Fruit fly (Drosophila melanogaster) whole organism, embryonic: ENCODE data around the gene hop.

Experiments used
- BEAF-32 ChIP-seq: fragments of 200-800 bp; sonication (Bioruptor generic); optimal IDR thresholded peaks from 3 replicates; lab custom pipeline; 2017; ENCODE audit warnings: missing biosample characterization, missing genetic modification characterization, mild to moderate bottlenecking, moderate library complexity, missing genetic modification reagents
- Bgb ChIP-seq: fragments of 200-800 bp; sonication (Bioruptor generic); IDR thresholded peaks from 2 replicates; pipeline ENCODE4 v1.3.6; 2022; ENCODE audit warnings: missing biosample characterization, missing genetic modification characterization; ENCODE audit not compliant: partially characterized antibody
- CG10147 ChIP-seq: fragments of 200-800 bp; sonication (Bioruptor generic); optimal IDR thresholded peaks from 2 replicates; lab custom pipeline; 2019; ENCODE audit warnings: missing biosample characterization, mild to moderate bottlenecking, missing genetic modification characterization, moderate library complexity
- CG10267 ChIP-seq: fragments of 200-800 bp; sonication (Bioruptor generic); optimal IDR thresholded peaks from 2 replicates; lab custom pipeline; 2018; ENCODE audit warnings: missing biosample characterization, mild to moderate bottlenecking, missing genetic modification characterization, moderate library complexity
- CG11560 ChIP-seq: fragments of 200-800 bp; sonication (Bioruptor generic); IDR thresholded peaks from 3 replicates; pipeline ENCODE4 v1.3.6; 2022; ENCODE audit warnings: missing biosample characterization, missing genetic modification characterization
- CG12659 ChIP-seq: fragments of 200-800 bp; sonication (Bioruptor generic); optimal IDR thresholded peaks from 3 replicates; lab custom pipeline; 2017; ENCODE audit warnings: mild to moderate bottlenecking, missing biosample characterization, missing genetic modification reagents, missing genetic modification characterization
- CG15514 ChIP-seq: fragments of 200-800 bp; sonication (Bioruptor generic); optimal IDR thresholded peaks from 3 replicates; lab custom pipeline; 2017; ENCODE audit warnings: missing biosample characterization, missing genetic modification characterization, mild to moderate bottlenecking, moderate library complexity, missing genetic modification reagents
- CG2129 ChIP-seq: fragments of 200-800 bp; sonication (Bioruptor generic); IDR thresholded peaks from 2 replicates; pipeline ENCODE4 v1.3.6; 2022; ENCODE audit warnings: missing biosample characterization, missing genetic modification characterization; ENCODE audit not compliant: partially characterized antibody
- CG2202 ChIP-seq: fragments of 200-800 bp; sonication (Bioruptor generic); optimal IDR thresholded peaks from 2 replicates; lab custom pipeline; 2018; ENCODE audit warnings: missing biosample characterization, mild to moderate bottlenecking, missing genetic modification characterization
- CG30020 ChIP-seq: fragments of 200-800 bp; optimal IDR thresholded peaks from 2 replicates; lab custom pipeline; 2019; ENCODE audit warnings: missing biosample characterization, mild to moderate bottlenecking, missing genetic modification characterization, moderate library complexity
- CG3065 ChIP-seq: fragments of 200-800 bp; sonication (Bioruptor generic); optimal IDR thresholded peaks from 2 replicates; lab custom pipeline; 2016; ENCODE audit warnings: missing biosample characterization, missing genetic modification characterization
- CG4854 ChIP-seq: fragments of 200-800 bp; sonication (Bioruptor generic); optimal IDR thresholded peaks from 2 replicates; lab custom pipeline; 2016; ENCODE audit warnings: missing biosample characterization, missing genetic modification characterization, inconsistent platforms
- CG6791 ChIP-seq: fragments of 200-800 bp; sonication (Bioruptor generic); IDR thresholded peaks from 3 replicates; pipeline ENCODE4 v1.3.6; 2022; ENCODE audit warnings: missing biosample characterization, missing genetic modification characterization; ENCODE audit not compliant: partially characterized antibody
- CG7357 ChIP-seq: fragments of 200-800 bp; sonication (Bioruptor generic); IDR thresholded peaks from 3 replicates; pipeline ENCODE4 v1.3.6; 2022; ENCODE audit warnings: missing biosample characterization, missing genetic modification characterization
- CG7963 ChIP-seq: fragments of 200-800 bp; sonication (Bioruptor generic); IDR thresholded peaks from 3 replicates; pipeline ENCODE4 v1.3.6; 2022; ENCODE audit warnings: missing biosample characterization, missing genetic modification characterization; ENCODE audit not compliant: partially characterized antibody
- CG9797 ChIP-seq: fragments of 200-800 bp; sonication (Bioruptor generic); optimal IDR thresholded peaks from 3 replicates; lab custom pipeline; 2018; ENCODE audit warnings: missing biosample characterization, mild to moderate bottlenecking, missing genetic modification characterization
- CG9932 ChIP-seq: fragments of 200-800 bp; sonication (Bioruptor generic); IDR thresholded peaks from 2 replicates; pipeline ENCODE4 v1.3.6; 2022; ENCODE audit warnings: missing biosample characterization, missing genetic modification characterization
- Dll ChIP-seq: fragments of 200-800 bp; sonication (Bioruptor generic); IDR thresholded peaks from 4 replicates; pipeline ENCODE4 v1.3.6; 2022; ENCODE audit warnings: missing biosample characterization, missing genetic modification characterization; ENCODE audit not compliant: partially characterized antibody
- Doc3 ChIP-seq: fragments of 200-800 bp; sonication (Bioruptor generic); IDR thresholded peaks from 3 replicates; pipeline ENCODE4 v1.3.6; 2022; ENCODE audit warnings: missing biosample characterization, missing genetic modification characterization; ENCODE audit not compliant: partially characterized antibody
- E2f2 ChIP-seq: fragments of 200-800 bp; sonication (Bioruptor generic); IDR thresholded peaks from 2 replicates; pipeline ENCODE4 v1.3.6; 2022; ENCODE audit warnings: missing biosample characterization, missing genetic modification characterization
- Elba2 ChIP-seq: fragments of 200-800 bp; sonication (Bioruptor generic); optimal IDR thresholded peaks from 3 replicates; lab custom pipeline; 2016; ENCODE audit warnings: missing biosample characterization, missing genetic modification characterization
- Ets97D ChIP-seq: fragments of 200-800 bp; sonication (Bioruptor generic); optimal IDR thresholded peaks from 3 replicates; lab custom pipeline; 2016; ENCODE audit warnings: missing biosample characterization, missing genetic modification characterization
- Hr78 ChIP-seq, 2 experiments: fragments of 200-800 bp in 1 of 2; fragments of >200 bp in 1 of 2; sonication (Bioruptor generic) in 1 of 2; optimal IDR thresholded peaks; 2 replicates each; lab custom pipeline; 2017 to 2019; ENCODE audit warnings: missing biosample characterization in 2 of 2, missing genetic modification characterization in 2 of 2, mild to moderate bottlenecking in 1 of 2, moderate library complexity in 1 of 2
- MBD-R2 ChIP-seq: fragments of 200-800 bp; sonication (Bioruptor generic); IDR thresholded peaks from 2 replicates; pipeline ENCODE4 v1.3.6; 2022; ENCODE audit warnings: missing biosample characterization, missing genetic modification characterization
- NK7.1 ChIP-seq: fragments of 200-800 bp; sonication (Bioruptor generic); optimal IDR thresholded peaks from 3 replicates; lab custom pipeline; 2016; ENCODE audit warnings: missing biosample characterization, missing genetic modification characterization
- Oaz ChIP-seq: fragments of 200-800 bp; sonication (Bioruptor generic); IDR thresholded peaks from 2 replicates; pipeline ENCODE4 v1.3.6; 2022; ENCODE audit warnings: missing biosample characterization, missing genetic modification characterization
- Pdp1 ChIP-seq, 2 experiments: fragments of 200-800 bp; sonication (Bioruptor generic); optimal IDR thresholded peaks; 3 replicates each; lab custom pipeline; 2016; ENCODE audit warnings: missing biosample characterization in 2 of 2, missing genetic modification characterization in 2 of 2, mild to moderate bottlenecking in 1 of 2, moderate library complexity in 1 of 2
- Scr ChIP-seq: fragments of 200-800 bp; sonication (Bioruptor generic); IDR thresholded peaks from 2 replicates; pipeline ENCODE4 v1.3.6; 2022; ENCODE audit warnings: missing biosample characterization, missing genetic modification characterization; ENCODE audit not compliant: partially characterized antibody
- Sin3A ChIP-seq: fragments of >200 bp; optimal IDR thresholded peaks from 2 replicates; lab custom pipeline; 2018
- Sry-δ ChIP-seq: fragments of 200-800 bp; sonication (Bioruptor generic); optimal IDR thresholded peaks from 2 replicates; lab custom pipeline; 2016; ENCODE audit warnings: missing biosample characterization, missing genetic modification characterization
- Usf ChIP-seq: fragments of 200-800 bp; sonication (Bioruptor generic); optimal IDR thresholded peaks from 2 replicates; lab custom pipeline; 2017; ENCODE audit warnings: missing genotype, missing biosample characterization, missing genetic modification characterization
- ara ChIP-seq: fragments of 200-800 bp; sonication (Bioruptor generic); IDR thresholded peaks from 2 replicates; pipeline ENCODE4 v1.3.6; 2022; ENCODE audit warnings: missing biosample characterization, missing genetic modification characterization
- bbx ChIP-seq: fragments of 200-800 bp; sonication (Bioruptor generic); IDR thresholded peaks from 2 replicates; pipeline ENCODE4 v1.3.6; 2022; ENCODE audit warnings: missing biosample characterization, missing genetic modification characterization; ENCODE audit not compliant: partially characterized antibody
- bigmax ChIP-seq: fragments of 200-800 bp; sonication (Bioruptor generic); optimal IDR thresholded peaks from 2 replicates; lab custom pipeline; 2018; ENCODE audit warnings: missing biosample characterization, mild to moderate bottlenecking, missing genetic modification characterization
- chinmo ChIP-seq: fragments of 200-800 bp; sonication (Bioruptor generic); IDR thresholded peaks from 4 replicates; pipeline ENCODE4 v1.3.6; 2022; ENCODE audit warnings: missing biosample characterization, missing genetic modification characterization; ENCODE audit not compliant: partially characterized antibody
- gce ChIP-seq: fragments of 200-800 bp; sonication (Bioruptor generic); IDR thresholded peaks from 3 replicates; pipeline ENCODE4 v1.3.6; 2022; ENCODE audit warnings: missing biosample characterization, missing genetic modification characterization
- insv ChIP-seq, 2 experiments: fragments of 200-800 bp; sonication (Bioruptor generic); optimal IDR thresholded peaks; 3 replicates each; lab custom pipeline; 2016 to 2018; ENCODE audit warnings: missing biosample characterization in 2 of 2, missing genetic modification characterization in 2 of 2
- knrl ChIP-seq: fragments of 200-800 bp; sonication (Bioruptor generic); IDR thresholded peaks from 3 replicates; pipeline ENCODE4 v1.3.6; 2022; ENCODE audit warnings: missing biosample characterization, missing genetic modification characterization; ENCODE audit not compliant: partially characterized antibody
- mld ChIP-seq: fragments of 200-800 bp; sonication (Bioruptor generic); IDR thresholded peaks from 3 replicates; pipeline ENCODE4 v1.3.6; 2022; ENCODE audit warnings: missing biosample characterization, missing genetic modification characterization; ENCODE audit not compliant: partially characterized antibody
- nerfin-2 ChIP-seq: fragments of 200-800 bp; sonication (Bioruptor generic); IDR thresholded peaks from 2 replicates; pipeline ENCODE4 v1.3.6; 2022; ENCODE audit warnings: missing biosample characterization, missing genetic modification characterization; ENCODE audit not compliant: partially characterized antibody
- pum ChIP-seq: fragments of 200-800 bp; sonication (Bioruptor generic); optimal IDR thresholded peaks from 2 replicates; lab custom pipeline; 2016; ENCODE audit warnings: missing biosample characterization, missing genetic modification characterization
- pzg ChIP-seq: fragments of 200-800 bp; sonication (Bioruptor generic); optimal IDR thresholded peaks from 3 replicates; lab custom pipeline; 2018; ENCODE audit warnings: missing biosample characterization, mild to moderate bottlenecking, missing genetic modification characterization, moderate library complexity
- stwl ChIP-seq: fragments of 200-800 bp; sonication (Bioruptor generic); optimal IDR thresholded peaks from 3 replicates; lab custom pipeline; 2018; ENCODE audit warnings: missing biosample characterization, mild to moderate bottlenecking, missing genetic modification characterization, moderate library complexity
- ttk ChIP-seq: fragments of 200-800 bp; sonication (Bioruptor generic); IDR thresholded peaks from 2 replicates; pipeline ENCODE4 v2.1.2; 2022; ENCODE audit warnings: missing biosample characterization, missing genetic modification characterization
- unc-4 ChIP-seq: fragments of 200-800 bp; sonication (Bioruptor generic); IDR thresholded peaks from 2 replicates; pipeline ENCODE4 v1.3.6; 2022; ENCODE audit warnings: missing biosample characterization, missing genetic modification characterization; ENCODE audit not compliant: partially characterized antibody
- vnd ChIP-seq: fragments of 200-800 bp; sonication (Bioruptor generic); IDR thresholded peaks from 3 replicates; pipeline ENCODE4 v1.3.6; 2022; ENCODE audit warnings: missing biosample characterization, missing genetic modification characterization; ENCODE audit not compliant: partially characterized antibody
- zen ChIP-seq: fragments of 200-800 bp; sonication (Bioruptor generic); optimal IDR thresholded peaks from 3 replicates; lab custom pipeline; 2018; ENCODE audit warnings: missing biosample characterization, mild to moderate bottlenecking, missing genetic modification characterization, moderate library complexity
- zen2 ChIP-seq: fragments of 200-800 bp; sonication (Bioruptor generic); IDR thresholded peaks from 3 replicates; pipeline ENCODE4 v1.3.6; 2022; ENCODE audit warnings: missing biosample characterization, missing genetic modification characterization; ENCODE audit not compliant: partially characterized antibody

hop gene

DNA sequence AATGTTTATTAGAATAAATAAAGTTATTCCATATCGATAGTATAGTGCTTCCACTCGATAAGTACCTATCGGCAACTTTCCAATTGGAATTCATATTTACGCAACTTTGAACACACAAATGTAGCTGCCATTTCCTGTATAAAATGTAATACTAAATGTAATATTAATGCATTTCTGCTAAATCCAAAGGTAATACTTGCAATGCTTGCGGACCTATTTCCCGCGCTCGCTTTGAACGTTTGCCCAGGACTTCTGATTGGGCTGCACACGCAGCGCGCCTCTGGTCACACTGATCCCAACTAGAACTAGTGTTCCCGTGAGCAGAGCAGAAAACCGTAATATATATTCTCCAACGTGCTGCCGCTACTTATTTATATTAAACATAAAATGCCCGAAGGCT lies 1.5 kb upstream of the hop start, which contains the start of gene dlg1 (continued):
- TF ChIP-seq CG7357 (no peak), ttk (no peak), Elba2 (peak; percentile 63), CG12659 (GFP tag; lab: Kevin White, UChicago) (peak; percentile 25), chinmo (0 out of 4 replicates have a peak, but pooled peaks have one; percentile 49), E2f2 (GFP tag; lab: Robert Waterston, UW) (peak; percentile 83), Bgb (GFP tag; lab: Robert Waterston, UW) (peak; percentile 65), Usf (GFP tag; lab: Kevin White, UChicago) (no peak), NK7.1 (GFP tag; lab: Kevin White, UChicago) (no peak), Doc3 (GFP tag; lab: Robert Waterston, UW) (peak; percentile 49; the same call in 2 of the 3 replicates), zen (peak; percentile 11), bigmax (GFP tag; lab: Kevin White, UChicago) (peak; percentile 53), vnd (peak; percentile 56; the same call in 2 of the 3 replicates), gce (no peak), CG30020 (peak; percentile 13), CG10267 (tag; lab: Kevin White, UChicago) (peak; percentile 8), Dll (GFP tag; lab: Robert Waterston, UW) (peak; percentile 82), Scr (GFP tag; lab: Robert Waterston, UW) (peak; percentile 80), knrl (peak; percentile 72), ara (GFP tag; lab: Robert Waterston, UW) (no peak), Pdp1 (GFP tag; optimal IDR thresholded peaks at IDR 0.05; lab: Kevin White, UChicago) (peak in 1 of 2 experiments; percentile 52), bbx (GFP tag; lab: Robert Waterston, UW) (peak; percentile 55), CG6791 (GFP tag; lab: Robert Waterston, UW) (peak; percentile 49; the same call in 1 of the 3 replicates), Hr78 (GFP tag; optimal IDR thresholded peaks at IDR 0.05; lab: Kevin White, UChicago) (no peak), pum (GFP tag; lab: Kevin White, UChicago) (no peak), BEAF-32 (GFP tag; lab: Kevin White, UChicago) (peak; percentile 69), Sry-δ (GFP tag; lab: Kevin White, UChicago) (peak; percentile 35), insv (GFP tag; optimal IDR thresholded peaks at IDR 0.05; lab: Kevin White, UChicago) (peak; percentile 94 to 99), stwl (tag; lab: Kevin White, UChicago) (peak; percentile 63), CG3065 (GFP tag; lab: Kevin White, UChicago) (no peak), CG15514 (GFP tag; lab: Kevin White, UChicago) (peak; percentile 97), CG9932 (GFP tag; lab: Robert Waterston, UW) (no peak), CG10147 (GFP tag; lab: Kevin White, UChicago) (no peak), CG4854 (GFP tag; lab: Kevin White, UChicago) (no peak), pzg (peak; percentile 55), CG2202 (tag; lab: Kevin White, UChicago) (no peak), CG2129 (GFP tag; lab: Robert Waterston, UW) (peak; percentile 31; the same call in 1 of the 2 replicates), mld (peak; percentile 50; the same call in 1 of the 3 replicates), Ets97D (peak; percentile 11), Sin3A (peak; percentile 8), Oaz (GFP tag; lab: Robert Waterston, UW) (no peak), zen2 (GFP tag; lab: Robert Waterston, UW) (peak; percentile 10; the same call in 1 of the 3 replicates), unc-4 (GFP tag; lab: Robert Waterston, UW) (peak; percentile 70), nerfin-2 (peak; percentile 49; the same call in 1 of the 2 replicates), CG7963 (GFP tag; lab: Robert Waterston, UW) (0 out of 3 replicates have a peak, but pooled peaks have one; percentile 6), CG11560 (tag; lab: Robert Waterston, UW) (peak; percentile 93), MBD-R2 (GFP tag; lab: Robert Waterston, UW) (peak; percentile 56), CG9797 (GFP tag; lab: Kevin White, UChicago) (peak; percentile 55)
